Worm (Caenorhabditis elegans): ENCODE measurements around the gene C56E6.4.

DNA sequence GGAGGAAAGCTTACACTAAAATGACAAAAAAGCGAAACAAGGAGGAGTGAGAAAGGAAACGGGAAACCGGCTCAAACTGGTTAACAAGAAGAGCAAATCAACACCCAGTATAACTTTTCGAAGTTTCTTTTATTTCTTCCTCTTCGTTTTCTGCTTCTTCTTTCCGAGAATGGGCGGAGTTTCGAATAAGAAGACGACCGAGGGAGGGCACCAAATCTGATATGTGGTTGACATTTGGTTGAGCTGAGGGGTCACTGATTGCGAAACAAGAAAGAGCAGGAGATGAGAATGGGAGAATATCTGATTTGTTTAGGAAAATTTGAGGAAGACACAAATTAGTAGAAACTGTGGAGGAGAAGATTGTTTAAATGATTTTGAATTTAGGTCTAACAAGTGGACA lies 29.9 kb downstream of the C56E6.4 start:
- TF ChIP-seq ceh-34 (tag; optimal IDR thresholded peaks at IDR 0.05): no peak
- no peak for TF ChIP-seq pha-4 (tag; optimal IDR thresholded peaks at IDR 0.05)
- TF ChIP-seq sox-4 (tag; optimal IDR thresholded peaks at IDR 0.05): no peak
- TF ChIP-seq elt-2 (tag; optimal IDR thresholded peaks at IDR 0.05): no peak
- no peak for TF ChIP-seq unc-86 (tag; optimal IDR thresholded peaks at IDR 0.05)
- TF ChIP-seq nfya-1 (tag; optimal IDR thresholded peaks at IDR 0.05): no peak
- no peak for TF ChIP-seq pha-2 (tag; optimal IDR thresholded peaks at IDR 0.05)
- no peak for TF ChIP-seq gmeb-2 (tag; optimal IDR thresholded peaks at IDR 0.05)
- TF ChIP-seq rnt-1 (tag; optimal IDR thresholded peaks at IDR 0.05): no peak
- no peak for TF ChIP-seq pqm-1 (tag; optimal IDR thresholded peaks at IDR 0.05)
- no peak for TF ChIP-seq ttx-3 (tag; optimal IDR thresholded peaks at IDR 0.05)
- no peak for TF ChIP-seq ceh-19 (GFP tag; optimal IDR thresholded peaks at IDR 0.05)
- TF ChIP-seq unc-42 (tag; optimal IDR thresholded peaks at IDR 0.05): peak; percentile 55
